Fruit fly (Drosophila melanogaster) whole organism, larva: ENCODE results near the gene CG42613.

Experiments
- noc ChIP-seq: fragments of 200-800 bp; sonication (Bioruptor generic); optimal IDR thresholded peaks from 3 replicates; lab custom pipeline; 2019; ENCODE audit warnings: missing biosample characterization, mild to moderate bottlenecking, missing genetic modification characterization, moderate library complexity

The CG42613 gene

dm6 chr3R:18916715-18917253 lies 12.2 kb upstream of the CG42613 start:
- TF ChIP-seq noc, result peak; percentile 82

DNA sequence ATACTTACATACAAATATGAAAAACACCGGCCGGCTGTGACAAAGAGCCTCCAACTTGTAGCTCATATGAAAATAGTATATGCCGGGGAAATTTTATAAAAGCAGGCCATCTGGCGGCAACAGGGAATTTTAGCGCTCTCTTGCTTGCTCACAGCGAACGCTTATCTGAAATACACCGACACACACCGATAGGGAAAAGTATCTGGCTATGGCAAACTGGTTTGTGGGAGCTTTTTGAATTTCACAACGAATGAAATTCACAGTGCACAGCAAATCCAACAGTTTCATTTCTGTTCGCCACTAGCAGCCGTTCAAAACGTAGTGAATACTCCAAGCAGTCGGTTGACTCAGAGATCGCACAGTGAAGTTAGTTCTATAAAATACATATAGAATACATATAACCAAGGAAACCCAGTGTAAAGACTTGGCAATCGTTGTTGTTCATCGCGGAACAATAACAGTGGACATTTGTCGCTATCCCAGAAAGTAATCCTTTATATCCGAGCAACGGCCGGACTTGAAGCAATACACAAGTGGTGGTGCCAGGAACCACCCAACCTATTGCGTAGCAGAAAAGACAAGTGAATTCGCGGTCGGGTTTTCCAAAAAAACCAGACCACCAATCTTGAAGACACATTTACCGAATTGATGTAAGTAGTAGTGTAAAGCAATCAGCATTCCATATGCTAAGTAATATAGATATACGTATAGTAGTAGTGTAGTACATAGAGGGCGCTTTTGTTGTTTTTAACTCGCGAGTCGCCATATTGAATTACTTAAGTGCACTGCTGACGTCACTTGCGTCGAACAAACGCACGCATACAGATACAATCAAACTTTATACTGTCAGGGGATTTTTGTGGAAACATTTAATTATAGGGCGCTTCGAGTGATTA lies 10.8 kb upstream of the CG42613 start:
- peak; percentile 60 for TF ChIP-seq noc

- TF ChIP-seq noc, result peak; percentile 71
These were observed 10.1 kb upstream of the CG42613 start for dm6 chr3R:18918872-18919339.

- no peak for TF ChIP-seq noc
These were observed 5.7 kb upstream of the CG42613 start for dm6 chr3R:18923208-18923761.

DNA sequence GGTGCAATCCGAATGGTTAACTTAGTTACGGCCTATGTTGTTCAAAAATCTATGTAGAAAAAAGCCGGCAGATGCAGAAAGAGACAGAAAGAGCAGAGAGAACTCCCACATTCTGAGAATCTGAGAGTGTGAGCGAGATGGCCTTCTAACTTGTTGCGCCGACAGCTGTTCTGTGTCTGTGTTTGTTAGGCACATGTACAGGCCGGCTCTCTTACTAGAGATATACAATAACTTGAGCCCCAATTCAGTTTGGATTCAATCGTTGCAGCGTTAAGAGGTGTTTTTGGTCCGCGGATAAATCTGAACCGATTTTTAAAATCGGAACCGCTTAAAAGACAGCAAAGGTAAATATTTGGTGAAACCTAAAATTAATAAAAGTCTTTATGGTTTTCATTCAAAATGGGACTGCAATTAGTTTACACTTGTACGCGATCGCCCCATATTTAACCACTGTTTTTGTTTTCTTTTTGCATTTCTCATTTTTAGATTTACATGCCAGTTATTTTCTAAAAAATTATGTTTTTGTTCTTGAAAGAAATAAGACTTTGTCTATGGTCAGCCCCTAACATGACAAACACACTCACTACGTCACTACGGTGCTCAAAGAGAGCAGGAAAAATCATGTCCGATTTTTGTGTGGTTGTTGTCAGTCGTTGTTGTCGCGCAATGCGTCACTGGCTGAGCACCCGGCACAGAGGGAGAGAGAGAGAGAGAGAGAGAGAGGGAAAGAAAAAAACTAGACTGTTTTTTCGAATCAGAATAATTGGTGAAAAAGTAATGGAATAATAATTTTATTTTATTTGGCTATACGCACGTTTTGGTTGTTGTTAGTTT lies 5.0 kb upstream of the CG42613 start:
- no peak for TF ChIP-seq noc

DNA sequence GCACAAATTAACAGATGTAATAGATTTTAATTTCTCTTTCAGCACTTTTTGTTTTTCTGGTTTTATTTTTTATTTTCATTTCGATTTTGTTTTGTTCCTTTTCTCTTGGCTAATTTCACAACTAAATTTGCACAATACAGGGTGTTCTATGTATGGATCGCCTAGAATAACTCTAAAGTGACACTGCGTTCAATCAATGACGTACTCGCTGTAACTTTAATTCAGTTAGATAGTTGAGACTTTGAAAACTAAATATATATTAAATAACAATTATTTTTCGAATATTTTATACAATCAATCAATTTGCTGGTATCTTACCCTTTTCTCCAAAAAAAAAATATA lies 4.4 kb upstream of the CG42613 start:
- no peak for TF ChIP-seq noc

- TF ChIP-seq noc, result no peak
These were observed 564 bp upstream of the CG42613 start, which contains the start of gene Mpc1 for dm6 chr3R:18928346-18928917. Gene Mpc1 (minus strand): TSS chr3R:18928659.

DNA sequence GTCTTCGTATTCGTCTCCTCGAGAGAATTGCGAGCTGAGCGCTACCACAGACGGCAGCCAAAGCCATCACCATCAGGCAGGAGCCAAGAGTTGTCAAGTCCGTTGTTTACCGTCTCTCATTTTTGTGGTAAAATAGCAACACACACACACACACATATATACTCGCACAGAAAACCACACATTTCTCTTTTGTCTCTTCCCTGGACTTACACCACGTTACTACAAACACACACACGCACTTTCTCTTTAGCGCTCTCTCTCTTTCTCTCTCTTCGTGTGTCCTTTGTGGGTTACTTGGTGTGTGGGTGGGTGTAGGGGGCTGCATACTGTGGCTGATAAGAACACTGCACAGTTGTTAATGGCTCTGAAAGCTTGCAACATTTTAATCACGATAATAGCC lies 2.7 kb downstream of the CG42613 start:
- no peak for TF ChIP-seq noc

DNA sequence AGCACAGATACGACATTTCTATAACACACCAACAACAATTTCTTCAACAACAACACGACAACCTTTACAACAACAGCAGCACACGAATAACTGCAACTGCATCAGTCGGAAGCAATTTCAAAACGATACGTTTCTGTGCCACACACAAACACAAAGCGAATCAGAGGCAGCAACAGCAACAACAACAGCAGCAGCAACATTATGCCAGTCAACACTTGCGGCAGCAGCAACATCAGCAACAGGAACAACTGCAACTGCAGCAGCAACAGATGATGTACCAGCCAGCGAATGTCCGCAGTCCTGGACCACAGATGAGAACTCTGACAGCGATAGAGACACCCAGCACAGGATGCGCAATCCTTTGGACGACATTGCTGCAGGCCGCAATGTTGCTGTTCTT lies 18.3 kb downstream of the CG42613 start:
- no peak for TF ChIP-seq noc

DNA sequence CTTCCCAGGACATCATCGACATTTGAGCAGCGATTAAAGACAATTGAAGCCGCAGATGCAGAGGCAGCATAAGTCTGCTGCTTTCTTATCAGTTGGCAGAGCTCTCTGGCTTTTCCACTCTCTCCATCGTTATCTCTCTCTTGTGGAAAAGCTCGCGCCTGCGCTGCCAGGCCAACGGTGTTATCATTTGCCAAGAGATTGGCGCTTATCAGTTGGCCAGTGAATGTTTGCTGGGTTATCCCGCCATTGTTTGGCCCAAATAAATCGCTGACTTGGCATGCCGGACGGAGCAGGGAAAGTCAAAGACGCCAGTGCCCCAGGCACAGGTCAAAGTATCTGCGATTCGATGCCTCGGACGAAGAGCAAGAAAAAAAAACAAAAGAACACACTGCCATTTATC lies 20.1 kb downstream of the CG42613 start:
- TF ChIP-seq noc, result no peak

DNA sequence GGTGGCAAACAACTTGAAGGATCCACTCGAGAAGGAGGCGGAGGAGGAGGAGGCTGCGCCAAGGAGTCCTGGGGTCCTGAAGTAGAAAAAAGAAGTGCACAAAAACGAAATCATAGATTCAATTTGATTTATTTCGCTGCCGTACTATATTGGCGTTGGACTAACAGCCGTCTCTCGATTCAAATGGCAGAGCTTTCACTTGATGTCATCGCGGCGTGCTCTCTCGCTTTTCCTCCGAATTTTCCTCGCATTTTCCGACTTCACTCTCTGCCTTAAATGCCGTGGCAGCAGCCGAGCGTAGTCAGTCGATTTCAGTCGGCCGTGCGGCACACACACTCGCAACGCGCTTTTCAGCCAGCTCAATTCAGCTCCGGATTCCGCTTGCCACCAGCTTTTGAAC lies 20.9 kb downstream of the CG42613 start, which contains the start of gene CG43732:
CG43732 (plus strand) TSS at position 301 of the 400 bp plus-strand sequence.
- TF ChIP-seq noc, result no peak

dm6 chr3R:18964819-18965218 lies 35.8 kb downstream of the CG42613 start:
- no peak for TF ChIP-seq noc

DNA sequence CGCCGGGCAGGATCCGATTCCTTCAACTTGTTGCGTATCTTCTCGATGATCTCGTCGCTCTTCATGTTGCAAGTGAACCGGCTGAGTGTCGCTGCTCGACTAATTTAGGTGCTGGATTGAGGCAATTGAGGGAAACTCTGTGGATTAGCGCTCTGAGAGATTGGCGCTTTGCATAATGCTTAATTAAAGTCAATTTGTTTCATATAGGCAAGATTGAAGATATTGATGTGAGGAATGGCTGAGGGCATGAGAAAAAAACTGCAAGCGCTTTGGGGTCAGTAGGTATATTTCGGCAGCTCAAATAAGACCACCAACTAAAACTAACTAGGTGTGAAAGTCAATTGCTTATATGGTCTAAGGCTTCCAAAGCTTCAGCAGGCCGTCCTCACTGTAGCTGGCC lies 49.7 kb downstream of the CG42613 start, which contains the start of gene euc:
euc (minus strand) TSS at position 101 of the 400 bp plus-strand sequence.
- no peak for TF ChIP-seq noc

- TF ChIP-seq noc, result no peak
These were observed 52.0 kb downstream of the CG42613 start, which contains the start of the genes dnk and Smu1 for dm6 chr3R:18980863-18981536. Gene dnk (plus strand): TSS chr3R:18980995. Gene Smu1 (minus strand): TSS chr3R:18981324.

- peak; percentile 58 for TF ChIP-seq noc
These were observed 54.7 kb downstream of the CG42613 start, which contains the start of the genes snRNP-U1-C and gukh for dm6 chr3R:18983614-18984185. Gene snRNP-U1-C (minus strand): TSS chr3R:18983650. Gene gukh (plus strand): TSS chr3R:18984025.
